Worm (Caenorhabditis elegans) whole organism, L4 larva: Measurements from ENCODE around the gene Y39A3B.8.
A peak's percentile ranks its signal among the peaks of the same experiment; 100 is the strongest.

ENCODE experiments used
- F26F4.8 ChIP-seq: fragments of 200-800 bp; sonication (Bioruptor generic); conservative IDR thresholded peaks from 2 replicates; pipeline ENCODE4 v1.3.6; 2022; ENCODE audit warnings: missing genetic modification characterization, missing compliant biosample characterization
- R02D3.7 ChIP-seq: fragments of 150-350 bp; sonication (generic microtip); optimal IDR thresholded peaks from 3 replicates; lab custom pipeline; 2014; ENCODE audit warnings: missing biosample characterization, missing genetic modification characterization
- Y105C5A.15 ChIP-seq: fragments of 200-800 bp; sonication (Bioruptor generic); IDR thresholded peaks from 2 replicates; pipeline ENCODE4 v1.3.6; 2022; ENCODE audit warnings: missing genetic modification characterization, missing compliant biosample characterization
- ZK337.2 ChIP-seq: fragments of 200-800 bp; sonication (Bioruptor generic); IDR thresholded peaks from 2 replicates; pipeline ENCODE4 v1.3.6; 2022; ENCODE audit warnings: missing genetic modification reagents, missing genetic modification characterization, missing compliant biosample characterization
- ZK546.5 ChIP-seq, 2 experiments: sonication (generic microtip); optimal IDR thresholded peaks; 2 replicates each; lab custom pipeline; 2017; ENCODE audit warnings: missing biosample characterization in 2 of 2, missing genetic modification characterization in 2 of 2
- aha-1 ChIP-seq: fragments of 150-350 bp; peaks from one replicate; lab custom pipeline; 2014; ENCODE audit warnings: missing biosample characterization, missing genetic modification characterization
- ceh-20 ChIP-seq: fragments of 200-800 bp; sonication (Bioruptor generic); IDR thresholded peaks from 2 replicates; pipeline ENCODE4 v1.3.6; 2022; ENCODE audit warnings: missing genetic modification reagents, missing genetic modification characterization, missing compliant biosample characterization
- ceh-28 ChIP-seq: fragments of 150-350 bp; optimal IDR thresholded peaks from 2 replicates; lab custom pipeline; 2014; ENCODE audit warnings: missing biosample characterization, missing genetic modification reagents, missing genetic modification characterization
- ceh-32 ChIP-seq: sonication (generic microtip); optimal IDR thresholded peaks from 2 replicates; lab custom pipeline; 2016; ENCODE audit warnings: mild to moderate bottlenecking, missing genetic modification characterization, missing compliant biosample characterization; ENCODE audit not compliant: poor library complexity
- ceh-44 ChIP-seq: fragments of 200-800 bp; sonication (Bioruptor generic); IDR thresholded peaks from 2 replicates; pipeline ENCODE4 v1.3.6; 2022; ENCODE audit warnings: missing genetic modification reagents, missing genetic modification characterization, missing compliant biosample characterization
- ceh-82 ChIP-seq: sonication (generic microtip); optimal IDR thresholded peaks from 2 replicates; lab custom pipeline; 2017; ENCODE audit warnings: missing biosample characterization, missing genetic modification characterization
- daf-16 ChIP-seq, 3 experiments: sonication (generic microtip); optimal IDR thresholded peaks; 2 replicates each; lab custom pipeline; 2016 to 2017; ENCODE audit warnings: missing genetic modification characterization in 3 of 3, missing genetic modification reagents in 3 of 3, mild to moderate bottlenecking in 2 of 3, missing compliant biosample characterization in 2 of 3, missing biosample characterization in 1 of 3, moderate library complexity in 1 of 3
- daf-19 ChIP-seq: fragments of 200-800 bp; sonication (Bioruptor generic); conservative IDR thresholded peaks from 2 replicates; pipeline ENCODE4 v1.3.6; 2022; ENCODE audit warnings: missing genetic modification characterization, missing compliant biosample characterization
- daf-8 ChIP-seq: fragments of 200-800 bp; sonication (Bioruptor generic); IDR thresholded peaks from 2 replicates; pipeline ENCODE4 v1.3.6; 2022; ENCODE audit warnings: missing genetic modification characterization, missing compliant biosample characterization
- fkh-10 ChIP-seq: fragments of 150-350 bp; optimal IDR thresholded peaks from 2 replicates; lab custom pipeline; 2014; ENCODE audit warnings: missing biosample characterization, missing genetic modification reagents, missing genetic modification characterization
- gei-8 ChIP-seq: fragments of 200-800 bp; sonication (Bioruptor generic); optimal IDR thresholded peaks from 2 replicates; lab custom pipeline; 2018; ENCODE audit warnings: mild to moderate bottlenecking, missing genetic modification characterization, missing compliant biosample characterization
- hlh-30 ChIP-seq: sonication (generic microtip); optimal IDR thresholded peaks from 2 replicates; lab custom pipeline; 2017; ENCODE audit warnings: antibody characterized with exemption, mild to moderate bottlenecking, missing genetic modification characterization, missing compliant biosample characterization; ENCODE audit not compliant: insufficient read depth
- lin-1 ChIP-seq: fragments of 200-800 bp; sonication (Bioruptor generic); IDR thresholded peaks from 2 replicates; pipeline ENCODE4 v1.3.6; 2022; ENCODE audit warnings: missing genetic modification reagents, missing genetic modification characterization, missing compliant biosample characterization
- lin-29 ChIP-seq: fragments of 200-800 bp; sonication (Bioruptor generic); IDR thresholded peaks from 2 replicates; pipeline ENCODE4 v1.3.6; 2022; ENCODE audit warnings: missing genetic modification reagents, missing genetic modification characterization, missing compliant biosample characterization
- lin-39 ChIP-seq: fragments of 150-350 bp; optimal IDR thresholded peaks from 2 replicates; lab custom pipeline; 2014; ENCODE audit warnings: missing biosample characterization, missing genetic modification reagents, missing genetic modification characterization
- lir-3 ChIP-seq: sonication (generic microtip); optimal IDR thresholded peaks from 2 replicates; lab custom pipeline; 2016; ENCODE audit warnings: mild to moderate bottlenecking, missing genetic modification characterization, missing compliant biosample characterization
- lsy-2 ChIP-seq, 2 experiments: fragments of 150-350 bp in 1 of 2; sonication (generic microtip) in 1 of 2; optimal IDR thresholded peaks; 2 replicates each; lab custom pipeline; 2014 to 2017; ENCODE audit warnings: missing biosample characterization in 2 of 2, missing genetic modification characterization in 2 of 2
- madf-5 ChIP-seq, 2 experiments: fragments of 200-800 bp; sonication (Bioruptor generic); IDR thresholded peaks; 2 replicates each; pipeline ENCODE4 v1.3.6; 2022; ENCODE audit warnings: missing compliant biosample characterization in 2 of 2, missing genetic modification characterization in 2 of 2
- mdl-1 ChIP-seq, 2 experiments: fragments of 150-350 bp in 1 of 2; sonication (generic microtip) in 1 of 2; optimal IDR thresholded peaks; 2 replicates each; lab custom pipeline; 2014 to 2017; ENCODE audit warnings: missing biosample characterization in 2 of 2, missing genetic modification characterization in 2 of 2
- nhr-102 ChIP-seq: sonication (generic microtip); optimal IDR thresholded peaks from 2 replicates; lab custom pipeline; 2016; ENCODE audit warnings: mild to moderate bottlenecking, missing genetic modification characterization, moderate library complexity, missing compliant biosample characterization
- nhr-28 ChIP-seq: fragments of 150-350 bp; optimal IDR thresholded peaks from 2 replicates; lab custom pipeline; 2014; ENCODE audit warnings: missing biosample characterization, missing genetic modification characterization
- nhr-41 ChIP-seq: fragments of 200-800 bp; sonication (Bioruptor generic); IDR thresholded peaks from 2 replicates; pipeline ENCODE4 v1.3.6; 2022; ENCODE audit warnings: missing genetic modification reagents, missing genetic modification characterization, missing compliant biosample characterization
- nhr-42 ChIP-seq: fragments of 200-800 bp; sonication (Bioruptor generic); IDR thresholded peaks from 2 replicates; pipeline ENCODE4 v1.3.6; 2022; ENCODE audit warnings: missing genetic modification characterization, missing compliant biosample characterization
- pha-4 ChIP-seq, 2 experiments: fragments of 150-350 bp in 1 of 2; fragments of 200-800 bp in 1 of 2; sonication (Bioruptor generic) in 1 of 2; IDR thresholded peaks in 1 of 2; optimal IDR thresholded peaks in 1 of 2; 2 replicates each; pipeline versions ENCODE4 v1.3.6 to Lab custom; 2014 to 2022; ENCODE audit warnings: missing genetic modification characterization in 2 of 2, missing genetic modification reagents in 2 of 2, missing biosample characterization in 1 of 2, missing compliant biosample characterization in 1 of 2
- skn-1 ChIP-seq: fragments of 150-350 bp; optimal IDR thresholded peaks from 2 replicates; lab custom pipeline; 2014; ENCODE audit warnings: missing biosample characterization, missing genetic modification characterization
- snpc-4 ChIP-seq: fragments of 150-350 bp; optimal IDR thresholded peaks from 2 replicates; lab custom pipeline; 2014; ENCODE audit warnings: missing biosample characterization, missing genetic modification characterization
- unc-130 ChIP-seq: sonication (generic microtip); optimal IDR thresholded peaks from 2 replicates; lab custom pipeline; 2016; ENCODE audit warnings: missing genetic modification reagents, missing genetic modification characterization, missing compliant biosample characterization
- zip-2 ChIP-seq: fragments of 150-350 bp; optimal IDR thresholded peaks from 2 replicates; lab custom pipeline; 2014; ENCODE audit warnings: missing biosample characterization, missing genetic modification characterization
- ztf-11 ChIP-seq: fragments of 150-350 bp; optimal IDR thresholded peaks from 2 replicates; lab custom pipeline; 2014; ENCODE audit warnings: missing biosample characterization, missing genetic modification characterization

Y39A3B.8 gene

DNA sequence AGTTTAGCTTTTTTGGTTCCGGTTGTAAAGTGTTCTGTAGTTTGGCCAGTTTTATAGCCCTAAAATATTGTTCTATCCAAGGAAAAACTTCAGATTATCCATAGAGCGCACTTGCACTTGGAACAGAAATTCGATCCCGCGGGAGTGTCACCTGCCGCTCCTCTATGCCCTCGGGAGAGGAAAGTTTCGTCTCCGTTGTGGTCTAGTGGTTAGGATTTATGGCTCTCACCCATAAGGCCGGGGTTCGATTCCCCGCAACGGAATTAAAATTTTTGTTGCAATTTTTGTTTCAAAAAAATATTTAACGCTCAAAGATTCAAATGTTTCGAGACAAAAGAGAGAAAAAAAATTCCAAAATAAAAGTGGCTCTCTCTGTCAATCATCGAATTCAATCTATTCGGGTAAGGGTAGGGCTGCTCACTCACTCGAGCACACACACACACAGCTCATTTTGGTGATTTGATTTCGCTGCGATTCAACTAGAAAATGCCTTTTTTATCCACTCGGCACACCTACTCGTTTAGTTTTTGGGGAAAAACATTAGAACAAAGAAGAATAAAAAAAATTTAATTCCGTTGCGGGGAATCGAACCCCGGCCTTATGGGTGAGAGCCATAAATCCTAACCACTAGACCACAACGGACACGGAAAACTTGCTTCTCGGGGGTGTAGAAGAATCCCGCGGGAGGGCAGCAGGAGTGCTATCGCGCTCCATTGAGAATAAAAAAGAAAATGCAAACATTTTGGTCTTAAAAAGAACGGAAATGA is 44.7 kb downstream of the Y39A3B.8 start (continued):
- TF ChIP-seq pha-4 (GFP tag; IDR thresholded peaks at IDR 0.05; lab: Robert Waterston, UW) (peak; percentile 71), pha-4 (tag; optimal IDR thresholded peaks at IDR 0.05; lab: Kevin White, UChicago) (no peak), ZK546.5 (tag; optimal IDR thresholded peaks at IDR 0.05; lab: Kevin White, UChicago) (no peak), gei-8 (GFP tag; lab: Kevin White, UChicago) (no peak), ceh-32 (tag; lab: Kevin White, UChicago) (no peak), aha-1 (no peak), ceh-44 (peak; percentile 72; the same call in 1 of the 2 replicates), nhr-41 (GFP tag; lab: Robert Waterston, UW) (0 out of 2 replicates have a peak, but pooled peaks have one; percentile 14), F26F4.8 (GFP tag; lab: Robert Waterston, UW) (peak; percentile 67), ceh-82 (tag; lab: Kevin White, UChicago) (no peak), zip-2 (tag; lab: Kevin White, UChicago) (no peak), nhr-42 (no peak), ceh-20 (GFP tag; lab: Robert Waterston, UW) (0 out of 2 replicates have a peak, but pooled peaks have one; percentile 8), daf-19 (GFP tag; lab: Robert Waterston, UW) (no peak), nhr-102 (tag; lab: Kevin White, UChicago) (peak; percentile 50), mdl-1 (tag; optimal IDR thresholded peaks at IDR 0.05; lab: Kevin White, UChicago) (no peak), lin-1 (peak; percentile 50; the same call in 1 of the 2 replicates), daf-16 (GFP tag; optimal IDR thresholded peaks at IDR 0.05; lab: Kevin White, UChicago) (peak in 1 of 2 experiments; percentile 9), daf-16 (tag; optimal IDR thresholded peaks at IDR 0.05; lab: Kevin White, UChicago) (no peak), lin-39 (no peak), hlh-30 (tag; lab: Kevin White, UChicago) (peak; percentile 0), fkh-10 (GFP tag; lab: Kevin White, UChicago) (peak; percentile 19), madf-5 (GFP tag; IDR thresholded peaks at IDR 0.05; lab: Robert Waterston, UW) (peak; percentile 80 to 81; a peak in 2 of 4 replicates), Y105C5A.15 (no peak), ztf-11 (tag; lab: Kevin White, UChicago) (no peak), daf-8 (no peak), nhr-28 (tag; lab: Kevin White, UChicago) (no peak), lsy-2 (tag; optimal IDR thresholded peaks at IDR 0.05; lab: Kevin White, UChicago) (peak in 1 of 2 experiments; percentile 43), skn-1 (tag; lab: Kevin White, UChicago) (no peak), lin-29 (no peak), snpc-4 (tag; lab: Kevin White, UChicago) (no peak), unc-130 (GFP tag; lab: Kevin White, UChicago) (no peak), lir-3 (tag; lab: Kevin White, UChicago) (no peak), R02D3.7 (no peak), ceh-28 (tag; lab: Kevin White, UChicago) (no peak), ZK337.2 (GFP tag; lab: Robert Waterston, UW) (peak; percentile 78)
